Fruit fly (Drosophila melanogaster): ENCODE data around the gene betaGlu.

The betaGlu gene

dm6 chr3R:31776583-31777362, 5.1 kb upstream of the betaGlu start, which contains the start of the genes CG2126 and faf (continued):
- TF ChIP-seq CG6163 (GFP tag; IDR thresholded peaks at IDR 0.05) = peak; percentile 64; the same call in 2 of the 3 replicates
- no peak for TF ChIP-seq Hr4 (GFP tag; optimal IDR thresholded peaks at IDR 0.05)
- TF ChIP-seq CG3032 (tag; optimal IDR thresholded peaks at IDR 0.05) = peak; percentile 72
- TF ChIP-seq dsx (GFP tag; optimal IDR thresholded peaks at IDR 0.05; ENCODE audit: poor library complexity, severe bottlenecking) = no peak
- no peak for TF ChIP-seq fkh (GFP tag; optimal IDR thresholded peaks at IDR 0.05)
- TF ChIP-seq Met (GFP tag; optimal IDR thresholded peaks at IDR 0.05) = no peak
- peak; percentile 63 for TF ChIP-seq Gug (GFP tag; IDR thresholded peaks at IDR 0.05)
- no peak for TF ChIP-seq CG16779 (tag; optimal IDR thresholded peaks at IDR 0.05)
- no peak for TF ChIP-seq Smox (GFP tag; optimal IDR thresholded peaks at IDR 0.05)
- no peak for TF ChIP-seq Ets21C (GFP tag; optimal IDR thresholded peaks at IDR 0.05)
- no peak for TF ChIP-seq CG6854 (GFP tag; optimal IDR thresholded peaks at IDR 0.05)
- peak; percentile 39 for TF ChIP-seq CG11762 (GFP tag; optimal IDR thresholded peaks at IDR 0.05; ENCODE audit: insufficient read depth)
- no peak for TF ChIP-seq CG1621 (tag; optimal IDR thresholded peaks at IDR 0.05)
- no peak for TF ChIP-seq svp (GFP tag)
- TF ChIP-seq topi (GFP tag; optimal IDR thresholded peaks at IDR 0.05) = no peak
- no peak for TF ChIP-seq CG10631 (GFP tag; optimal IDR thresholded peaks at IDR 0.05)
- no peak for TF ChIP-seq CG3919 (GFP tag; optimal IDR thresholded peaks at IDR 0.05)
- no peak for TF ChIP-seq CG4318 (GFP tag; optimal IDR thresholded peaks at IDR 0.05)
- no peak for TF ChIP-seq spab (GFP tag; optimal IDR thresholded peaks at IDR 0.05)
- no peak for TF ChIP-seq dac (GFP tag; optimal IDR thresholded peaks at IDR 0.05)
- TF ChIP-seq CG32006 (GFP tag; optimal IDR thresholded peaks at IDR 0.05) = no peak
- TF ChIP-seq Sox102F (GFP tag; optimal IDR thresholded peaks at IDR 0.05) = no peak
- peak; percentile 42 for TF ChIP-seq Blimp-1 (GFP tag; optimal IDR thresholded peaks at IDR 0.05)
- no peak for TF ChIP-seq CG9139 (GFP tag; optimal IDR thresholded peaks at IDR 0.05)
- TF ChIP-seq cyc (GFP tag; optimal IDR thresholded peaks at IDR 0.05) = no peak
- TF ChIP-seq CG11902 (GFP tag; optimal IDR thresholded peaks at IDR 0.05) = no peak
- TF ChIP-seq vri (GFP tag; optimal IDR thresholded peaks at IDR 0.05) = peak; percentile 5
- TF ChIP-seq Eip78C (GFP tag) = no peak
- TF ChIP-seq acj6 (GFP tag; optimal IDR thresholded peaks at IDR 0.05) = peak; percentile 68
- peak; percentile 70 for TF ChIP-seq CG8632 (GFP tag; optimal IDR thresholded peaks at IDR 0.05)
- TF ChIP-seq net (GFP tag; optimal IDR thresholded peaks at IDR 0.05) = peak; percentile 64
- TF ChIP-seq achi (GFP tag; optimal IDR thresholded peaks at IDR 0.05) = no peak

- TF ChIP-seq CG16779 (tag; optimal IDR thresholded peaks at IDR 0.05) (peak; percentile 50), CG4318 (GFP tag; optimal IDR thresholded peaks at IDR 0.05) (no peak), CG6276 (GFP tag; optimal IDR thresholded peaks at IDR 0.05) (peak; percentile 83), CG32006 (GFP tag; optimal IDR thresholded peaks at IDR 0.05) (peak; percentile 87), topi (GFP tag; optimal IDR thresholded peaks at IDR 0.05) (peak; percentile 16), Hr4 (GFP tag; optimal IDR thresholded peaks at IDR 0.05) (peak; percentile 78), Eip78C (GFP tag) (peak; percentile 91), CG1621 (tag; optimal IDR thresholded peaks at IDR 0.05) (no peak), cyc (GFP tag; optimal IDR thresholded peaks at IDR 0.05) (no peak), OdsH (GFP tag; optimal IDR thresholded peaks at IDR 0.05) (peak; percentile 53), CG8319 (GFP tag; optimal IDR thresholded peaks at IDR 0.05) (no peak), Gug (GFP tag; IDR thresholded peaks at IDR 0.05) (peak; percentile 65), fd85E (GFP tag; optimal IDR thresholded peaks at IDR 0.05) (no peak), CG10669 (GFP tag; optimal IDR thresholded peaks at IDR 0.05) (peak; percentile 24), dac (GFP tag; optimal IDR thresholded peaks at IDR 0.05) (peak; percentile 77), ss (GFP tag; optimal IDR thresholded peaks at IDR 0.05) (peak in 1 of 2 experiments; percentile 6), CG11294 (GFP tag; IDR thresholded peaks at IDR 0.05) (peak; percentile 28; the same call in 1 of the 2 replicates), CG11762 (GFP tag; optimal IDR thresholded peaks at IDR 0.05; ENCODE audit: insufficient read depth) (peak; percentile 62), Hr39 (GFP tag; optimal IDR thresholded peaks at IDR 0.05) (no peak), Eip93F (GFP tag; optimal IDR thresholded peaks at IDR 0.05) (no peak), Lpt (GFP tag; optimal IDR thresholded peaks at IDR 0.05) (peak; percentile 84), Smox (GFP tag; optimal IDR thresholded peaks at IDR 0.05) (no peak), Hr38 (GFP tag; optimal IDR thresholded peaks at IDR 0.05) (no peak), CG31627 (GFP tag; optimal IDR thresholded peaks at IDR 0.05) (no peak), dsx (GFP tag; optimal IDR thresholded peaks at IDR 0.05; ENCODE audit: poor library complexity, severe bottlenecking) (no peak), CG6854 (GFP tag; optimal IDR thresholded peaks at IDR 0.05) (no peak), CG10631 (GFP tag; optimal IDR thresholded peaks at IDR 0.05) (peak; percentile 68), Eip75B (GFP tag; optimal IDR thresholded peaks at IDR 0.05) (peak; percentile 35), Ets96B (tag; optimal IDR thresholded peaks at IDR 0.05) (peak; percentile 56), acj6 (GFP tag; optimal IDR thresholded peaks at IDR 0.05) (peak; percentile 32), Sox14 (GFP tag; optimal IDR thresholded peaks at IDR 0.05) (peak; percentile 63)
Measured at dm6 chr3R:31768198-31768597, 3.5 kb downstream of the betaGlu start.

Data from whole organism, prepupa.